Worm (Caenorhabditis elegans) whole organism, L3 larva: ENCODE results near the gene K02E10.7.

ENCODE experiments used
- ZK546.5 ChIP-seq: sonication (generic microtip); optimal IDR thresholded peaks from 2 replicates; lab custom pipeline; 2017; ENCODE audit warnings: missing biosample characterization, missing genetic modification characterization
- ama-1 ChIP-seq: fragments of 150-350 bp; optimal IDR thresholded peaks from 2 replicates; lab custom pipeline; 2018
- ceh-9 ChIP-seq: sonication (generic microtip); optimal IDR thresholded peaks from 2 replicates; lab custom pipeline; 2018; ENCODE audit warnings: missing biosample characterization, missing genetic modification characterization
- daf-12 ChIP-seq: fragments of 150-350 bp; optimal IDR thresholded peaks from 2 replicates; lab custom pipeline; 2014; ENCODE audit warnings: missing biosample characterization, missing genetic modification reagents, missing genetic modification characterization
- elt-3 ChIP-seq, 3 experiments: fragments of 150-350 bp in 1 of 3; sonication (generic microtip) in 2 of 3; optimal IDR thresholded peaks; 2 replicates in 2 of 3; 4 replicates in 1 of 3; lab custom pipeline; 2014 to 2017; ENCODE audit warnings: missing biosample characterization in 3 of 3, missing genetic modification characterization in 3 of 3
- nhr-77 ChIP-seq: fragments of 150-350 bp; optimal IDR thresholded peaks from 2 replicates; lab custom pipeline; 2014; ENCODE audit warnings: missing biosample characterization, missing genetic modification characterization
- pha-4 ChIP-seq: fragments of 150-350 bp; optimal IDR thresholded peaks from 2 replicates; lab custom pipeline; 2014; ENCODE audit warnings: missing biosample characterization, missing genetic modification reagents, missing genetic modification characterization
- skn-1 ChIP-seq: fragments of 150-350 bp; optimal IDR thresholded peaks from 2 replicates; lab custom pipeline; 2014; ENCODE audit warnings: missing biosample characterization, missing genetic modification characterization
- tbx-2 ChIP-seq: sonication (generic microtip); optimal IDR thresholded peaks from 2 replicates; lab custom pipeline; 2016; ENCODE audit warnings: mild to moderate bottlenecking, missing genetic modification characterization, missing compliant biosample characterization
- unc-62 ChIP-seq: fragments of 150-350 bp; sonication (generic microtip); optimal IDR thresholded peaks from 4 replicates; lab custom pipeline; 2014; ENCODE audit warnings: missing biosample characterization, missing genetic modification reagents, missing genetic modification characterization

- no peak for TF ChIP-seq daf-12 (tag; lab: Kevin White, UChicago)
- no peak for TF ChIP-seq ceh-9
- no peak for TF ChIP-seq nhr-77 (tag; lab: Kevin White, UChicago)
- no peak for TF ChIP-seq elt-3 (tag; optimal IDR thresholded peaks at IDR 0.05; lab: Kevin White, UChicago)
- no peak for TF ChIP-seq skn-1
- no peak for TF ChIP-seq tbx-2 (tag; lab: Kevin White, UChicago)
- no peak for TF ChIP-seq ama-1 (lab: Kevin White, UChicago)
- no peak for TF ChIP-seq unc-62
- no peak for TF ChIP-seq ZK546.5
- TF ChIP-seq pha-4, result no peak
Observed at ce11 chrX:2526078-2526477, 17.7 kb upstream of the K02E10.7 start.
